Worm (Caenorhabditis elegans) whole organism, L4/young adult: ENCODE data around the gene C36A4.11.

Source experiments
- dao-5 ChIP-seq: sonication (generic microtip); optimal IDR thresholded peaks from 2 replicates; lab custom pipeline; 2016; ENCODE audit warnings: missing genotype, missing genetic modification characterization, moderate library complexity, missing compliant biosample characterization
- him-1 ChIP-seq: sonication (generic microtip); optimal IDR thresholded peaks from 2 replicates; lab custom pipeline; 2016; ENCODE audit warnings: missing genotype, missing genetic modification reagents, missing genetic modification characterization, missing compliant biosample characterization

ce11 chrIII:3795933-3796332 lies 44.4 kb upstream of the C36A4.11 start:
- TF ChIP-seq him-1 (tag; lab: Kevin White, UChicago) = no peak
- no peak for TF ChIP-seq dao-5
